Fruit fly (Drosophila melanogaster): ENCODE results near the gene Cpsf6.

Cpsf6 gene

DNA sequence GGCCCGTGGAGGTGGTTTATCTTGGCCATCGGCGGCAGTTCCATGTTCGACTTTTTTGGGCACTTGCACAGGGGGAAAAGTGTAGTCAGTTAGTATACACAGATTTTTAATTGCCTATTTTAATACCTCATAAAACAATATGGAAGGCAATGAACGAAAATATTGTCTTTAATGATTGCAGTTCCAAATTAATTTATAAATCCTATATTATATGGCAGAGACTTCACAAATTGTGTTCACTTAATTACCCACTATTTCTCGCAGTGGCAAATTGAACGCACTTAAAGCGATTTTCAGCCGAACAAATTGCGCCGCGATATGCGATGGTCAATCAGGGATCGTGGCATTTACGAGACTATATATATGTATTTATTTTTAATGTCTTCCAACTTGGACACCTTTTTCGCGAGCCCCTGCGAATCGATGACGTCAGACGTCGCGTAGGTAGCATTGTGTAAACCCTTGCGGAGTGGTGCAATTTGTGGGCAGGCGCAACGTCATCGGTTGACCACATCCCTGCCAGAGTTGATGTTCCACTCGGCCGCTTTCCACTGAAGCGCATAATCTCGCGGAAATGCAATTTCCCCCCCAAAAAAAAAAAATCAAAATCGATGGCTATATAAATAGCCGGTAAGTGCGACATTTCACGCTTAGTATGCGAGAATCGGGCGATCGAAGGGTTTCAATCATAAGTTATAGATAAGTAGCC, 5.0 kb upstream of the Cpsf6 start, which contains the start of gene CG13670:
CG13670 (plus strand) TSS at position 659 of the 709 bp plus-strand sequence.
- TF ChIP-seq CG10669 (GFP tag; optimal IDR thresholded peaks at IDR 0.05) (no peak), CG11902 (GFP tag; optimal IDR thresholded peaks at IDR 0.05) (peak; percentile 38), CG34406 (GFP tag; optimal IDR thresholded peaks at IDR 0.05) (peak; percentile 12), OdsH (GFP tag; optimal IDR thresholded peaks at IDR 0.05) (peak; percentile 32), Hr39 (GFP tag; optimal IDR thresholded peaks at IDR 0.05) (peak; percentile 13), Sox102F (GFP tag; optimal IDR thresholded peaks at IDR 0.05) (no peak), achi (GFP tag; optimal IDR thresholded peaks at IDR 0.05) (peak; percentile 29), dac (GFP tag; optimal IDR thresholded peaks at IDR 0.05) (no peak), CG3919 (GFP tag; optimal IDR thresholded peaks at IDR 0.05) (peak; percentile 40), CG6854 (GFP tag; optimal IDR thresholded peaks at IDR 0.05) (no peak), Hr4 (GFP tag; optimal IDR thresholded peaks at IDR 0.05) (peak; percentile 43), CG6276 (GFP tag; optimal IDR thresholded peaks at IDR 0.05) (peak; percentile 46), CG4318 (GFP tag; optimal IDR thresholded peaks at IDR 0.05) (no peak), CG6792 (GFP tag; optimal IDR thresholded peaks at IDR 0.05) (peak; percentile 14), CG11762 (GFP tag; optimal IDR thresholded peaks at IDR 0.05; ENCODE audit: insufficient read depth) (peak; percentile 40), cyc (GFP tag; optimal IDR thresholded peaks at IDR 0.05) (peak; percentile 18), CG7368 (GFP tag; optimal IDR thresholded peaks at IDR 0.05) (peak; percentile 34), net (GFP tag; optimal IDR thresholded peaks at IDR 0.05) (peak; percentile 36), pdm3 (GFP tag; optimal IDR thresholded peaks at IDR 0.05) (peak; percentile 18), CG11294 (GFP tag; IDR thresholded peaks at IDR 0.05) (no peak), Met (GFP tag; optimal IDR thresholded peaks at IDR 0.05) (no peak), Smox (GFP tag; optimal IDR thresholded peaks at IDR 0.05) (no peak), CG6163 (GFP tag; IDR thresholded peaks at IDR 0.05) (peak; percentile 62; the same call in 2 of the 3 replicates), CG32006 (GFP tag; optimal IDR thresholded peaks at IDR 0.05) (peak; percentile 36), CG8119 (GFP tag; IDR thresholded peaks at IDR 0.05) (peak; percentile 56; the same call in 1 of the 3 replicates), lz (GFP tag; optimal IDR thresholded peaks at IDR 0.05) (no peak), Hr38 (GFP tag; optimal IDR thresholded peaks at IDR 0.05) (no peak), Ets96B (tag; optimal IDR thresholded peaks at IDR 0.05) (no peak), CG3032 (tag; optimal IDR thresholded peaks at IDR 0.05) (no peak), ss (GFP tag; optimal IDR thresholded peaks at IDR 0.05) (no peak), CG31627 (GFP tag; optimal IDR thresholded peaks at IDR 0.05) (no peak), Eip78C (GFP tag) (peak; percentile 68), Sox14 (GFP tag; optimal IDR thresholded peaks at IDR 0.05) (no peak), svp (GFP tag) (peak; percentile 64), acj6 (GFP tag; optimal IDR thresholded peaks at IDR 0.05) (no peak), CG9139 (GFP tag; optimal IDR thresholded peaks at IDR 0.05) (no peak), eg (GFP tag; IDR thresholded peaks at IDR 0.05) (peak; percentile 64), CG15336 (GFP tag; IDR thresholded peaks at IDR 0.05) (peak; percentile 57), Eip75B (GFP tag; optimal IDR thresholded peaks at IDR 0.05) (no peak), spab (GFP tag; optimal IDR thresholded peaks at IDR 0.05) (no peak), salr (GFP tag; optimal IDR thresholded peaks at IDR 0.05) (no peak), Eip93F (GFP tag; optimal IDR thresholded peaks at IDR 0.05) (no peak)
